Fruit fly (Drosophila melanogaster): ENCODE results near the gene CG11034.

CG11034 gene

dm6 chr2L:5799435-5800387 is 5.5 kb upstream of the CG11034 start, which contains the start of gene CG9171 (continued):
- TF ChIP-seq Six4 (GFP tag; optimal IDR thresholded peaks at IDR 0.05) (no peak), CG34422 (GFP tag; IDR thresholded peaks at IDR 0.05) (peak; percentile 54; the same call in 2 of the 3 replicates), stwl (tag; optimal IDR thresholded peaks at IDR 0.05) (peak; percentile 70), pb (GFP tag; optimal IDR thresholded peaks at IDR 0.05) (peak; percentile 15), ATbp (GFP tag; optimal IDR thresholded peaks at IDR 0.05) (no peak), z (GFP tag; IDR thresholded peaks at IDR 0.05) (0 out of 3 replicates have a peak, but pooled peaks have one; percentile 3), sens-2 (GFP tag; IDR thresholded peaks at IDR 0.05) (peak; percentile 37; the same call in 1 of the 2 replicates), CG9932 (GFP tag; IDR thresholded peaks at IDR 0.05) (peak; percentile 65), CG2116 (GFP tag; optimal IDR thresholded peaks at IDR 0.05) (peak; percentile 41), CG17186 (GFP tag; optimal IDR thresholded peaks at IDR 0.05) (peak; percentile 71), Tbp (GFP tag; optimal IDR thresholded peaks at IDR 0.05) (no peak), sqz (GFP tag; optimal IDR thresholded peaks at IDR 0.05) (peak; percentile 98), CG15696 (tag; optimal IDR thresholded peaks at IDR 0.05) (no peak), az2 (GFP tag; optimal IDR thresholded peaks at IDR 0.05) (no peak), CG13287 (GFP tag; IDR thresholded peaks at IDR 0.05; ENCODE audit: partially characterized antibody) (peak; percentile 50), zf30C (GFP tag; optimal IDR thresholded peaks at IDR 0.05) (peak; percentile 82), CG8478 (optimal IDR thresholded peaks at IDR 0.05) (no peak), croc (GFP tag; conservative IDR thresholded peaks at IDR 0.05) (no peak), Mes4 (GFP tag; optimal IDR thresholded peaks at IDR 0.05) (no peak), crp (GFP tag; optimal IDR thresholded peaks at IDR 0.05) (peak in 1 of 2 experiments; percentile 78), zen (tag; optimal IDR thresholded peaks at IDR 0.05) (peak; percentile 30), esg (GFP tag; conservative IDR thresholded peaks at IDR 0.05) (no peak), CG10565 (GFP tag; optimal IDR thresholded peaks at IDR 0.05) (no peak), CG9609 (GFP tag; optimal IDR thresholded peaks at IDR 0.05) (no peak), bbx (GFP tag; IDR thresholded peaks at IDR 0.05; ENCODE audit: partially characterized antibody) (peak; percentile 67), Elba2 (GFP tag; optimal IDR thresholded peaks at IDR 0.05) (peak; percentile 74), CG34376 (GFP tag; optimal IDR thresholded peaks at IDR 0.05) (peak; percentile 62), fd64A (GFP tag; optimal IDR thresholded peaks at IDR 0.05) (no peak), gfzf (GFP tag; optimal IDR thresholded peaks at IDR 0.05) (peak; percentile 95), Atf-2 (GFP tag; optimal IDR thresholded peaks at IDR 0.05) (no peak), CG8290 (GFP tag; optimal IDR thresholded peaks at IDR 0.05) (peak; percentile 62), CG8290 (tag; optimal IDR thresholded peaks at IDR 0.05) (peak in 1 of 2 experiments; percentile 88), Hr39 (optimal IDR thresholded peaks at IDR 0.05) (no peak), ase (GFP tag; IDR thresholded peaks at IDR 0.05) (0 out of 3 replicates have a peak, but pooled peaks have one; percentile 27), wdn (GFP tag; IDR thresholded peaks at IDR 0.05) (no peak), stc (GFP tag; IDR thresholded peaks at IDR 0.05) (peak; percentile 34), CG42726 (GFP tag; IDR thresholded peaks at IDR 0.05; ENCODE audit: partially characterized antibody) (peak; percentile 65), CG12071 (GFP tag; optimal IDR thresholded peaks at IDR 0.05) (no peak), D19A (tag; optimal IDR thresholded peaks at IDR 0.05) (no peak), CG1024 (GFP tag; IDR thresholded peaks at IDR 0.05) (peak; percentile 53; the same call in 1 of the 2 replicates), caup (GFP tag; optimal IDR thresholded peaks at IDR 0.05; ENCODE audit: severe bottlenecking) (peak; percentile 13), CG7556 (GFP tag; optimal IDR thresholded peaks at IDR 0.05) (peak; percentile 24), CG17912 (GFP tag; optimal IDR thresholded peaks at IDR 0.05) (no peak), phol (tag; optimal IDR thresholded peaks at IDR 0.05) (peak; percentile 66), HHEX (GFP tag; optimal IDR thresholded peaks at IDR 0.05) (peak; percentile 5), unc-4 (GFP tag; IDR thresholded peaks at IDR 0.05; ENCODE audit: partially characterized antibody) (0 out of 2 replicates have a peak, but pooled peaks have one; percentile 36), CG13424 (tag; optimal IDR thresholded peaks at IDR 0.05) (peak; percentile 54), CG17328 (GFP tag; IDR thresholded peaks at IDR 0.05) (0 out of 2 replicates have a peak, but pooled peaks have one; percentile 5)

Measured in whole organism, embryonic.